Fruit fly (Drosophila melanogaster): ENCODE data around the gene CG34247.
A peak's percentile ranks its signal among the peaks of the same experiment; 100 is the strongest.

CG34247 gene

dm6 chr3L:16252255-16252654 is 9.2 kb downstream of the CG34247 start, which contains the start of gene CG13055:
TSS of gene CG13055 (minus strand) at chr3L:16252355.
- no peak for TF ChIP-seq CTCF (optimal IDR thresholded peaks at IDR 0.05)
- TF ChIP-seq CG8478 (optimal IDR thresholded peaks at IDR 0.05): no peak

DNA sequence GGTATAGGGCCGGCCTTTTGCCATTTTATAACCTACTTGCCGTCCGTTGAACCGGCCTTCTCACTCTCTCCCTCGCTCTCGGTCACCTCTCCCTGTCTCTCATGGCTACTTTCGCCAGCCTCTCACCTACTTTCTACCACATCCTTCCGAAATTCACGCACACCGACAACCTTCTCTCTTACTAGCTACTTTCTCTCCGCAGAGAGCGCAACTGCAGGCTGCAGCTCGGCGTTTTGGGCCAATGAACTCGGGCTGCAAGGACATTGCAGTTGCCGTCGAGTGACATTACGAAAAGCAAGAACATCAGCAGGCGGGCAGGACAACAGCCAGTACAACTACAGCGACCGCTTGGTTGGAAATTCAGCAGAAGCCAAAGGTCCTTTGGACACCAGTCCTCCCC is 20.1 kb downstream of the CG34247 start:
- TF ChIP-seq CG8478 (optimal IDR thresholded peaks at IDR 0.05) (no peak), CTCF (optimal IDR thresholded peaks at IDR 0.05) (no peak)

- TF ChIP-seq CG8478 (optimal IDR thresholded peaks at IDR 0.05) (no peak), CTCF (optimal IDR thresholded peaks at IDR 0.05) (no peak)
Observed at dm6 chr3L:16233850-16234494, 27.4 kb downstream of the CG34247 start.

DNA sequence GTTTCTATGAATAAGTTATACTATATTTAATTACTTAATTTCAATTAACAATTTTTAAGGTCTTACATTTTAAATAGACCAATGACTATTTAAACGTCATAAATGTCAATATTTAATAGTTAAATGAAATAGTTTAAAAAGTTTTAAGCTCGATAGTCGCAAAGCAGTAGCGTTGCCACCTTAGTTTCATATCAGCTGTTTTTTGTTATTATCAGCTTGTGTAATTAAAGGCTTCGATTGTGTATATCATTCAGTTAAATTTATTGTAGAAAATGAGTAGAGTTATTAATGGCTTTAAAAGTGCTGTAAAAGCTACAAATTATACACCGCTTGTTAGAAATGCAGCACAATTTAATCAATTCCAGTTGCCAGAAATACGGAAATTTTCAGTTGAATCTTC is 28.5 kb downstream of the CG34247 start, which contains the start of gene Hsc20:
TSS of gene Hsc20 (plus strand) at position 204 of the 400 bp plus-strand sequence.
- TF ChIP-seq CG8478 (optimal IDR thresholded peaks at IDR 0.05) (no peak), CTCF (optimal IDR thresholded peaks at IDR 0.05) (no peak)

dm6 chr3L:16231857-16232256 is 29.5 kb downstream of the CG34247 start, which contains the start of the genes PDCD-5 and MED10:
TSS of gene PDCD-5 (minus strand) at chr3L:16232038.
TSS of gene MED10 (plus strand) at chr3L:16232084.
- TF ChIP-seq CTCF (optimal IDR thresholded peaks at IDR 0.05) (peak in 1 of 2 experiments; percentile 40), CG8478 (optimal IDR thresholded peaks at IDR 0.05) (no peak)

DNA sequence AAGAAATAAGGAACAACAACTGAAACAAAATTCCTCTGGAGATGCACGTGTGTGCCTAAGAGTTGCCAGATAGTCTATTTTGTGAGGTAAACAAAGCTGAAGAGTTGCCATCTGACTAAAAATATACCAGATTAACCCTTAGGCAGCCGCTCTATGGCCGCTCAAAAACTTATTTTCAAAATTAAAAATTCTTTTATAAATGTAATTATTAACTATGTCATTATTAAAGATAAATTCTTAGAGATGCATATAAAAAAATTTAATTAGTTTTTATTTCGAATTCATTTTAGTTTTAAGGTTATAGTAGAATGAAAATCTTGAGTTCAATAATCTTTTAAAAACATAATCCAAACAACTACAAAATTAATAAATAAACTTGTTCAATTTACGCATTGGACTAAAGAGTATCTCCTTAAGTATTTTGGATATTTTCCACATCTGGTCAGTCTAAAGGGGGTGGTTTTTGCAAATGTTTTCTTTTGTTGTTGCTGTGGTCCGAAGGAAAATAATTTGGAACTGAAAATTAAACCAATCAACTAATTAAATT is 32.7 kb downstream of the CG34247 start, which contains the start of gene Tmx3:
TSS of gene Tmx3 (plus strand) at position 442 of the 547 bp plus-strand sequence.
- TF ChIP-seq CG8478 (optimal IDR thresholded peaks at IDR 0.05) (no peak), CTCF (optimal IDR thresholded peaks at IDR 0.05) (no peak)

DNA sequence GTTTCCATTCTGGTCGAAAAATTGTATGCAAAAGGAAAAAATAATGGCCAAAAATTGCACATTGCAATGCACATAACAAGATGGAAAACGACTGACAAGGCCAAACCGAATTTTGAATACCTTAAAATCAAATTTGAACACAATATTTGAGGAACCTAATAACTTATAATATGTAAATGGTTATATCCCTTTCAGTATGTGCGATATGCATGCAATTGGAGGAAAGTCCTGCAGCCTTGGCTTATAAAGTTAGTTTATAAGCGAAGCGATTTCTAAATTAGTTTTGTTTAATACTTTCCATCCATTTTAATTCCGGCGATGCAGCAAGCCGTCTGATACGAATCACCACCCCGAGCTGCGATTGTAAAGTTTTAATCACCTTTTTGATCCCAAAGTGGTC is 36.2 kb downstream of the CG34247 start:
- no peak for TF ChIP-seq CG8478 (optimal IDR thresholded peaks at IDR 0.05)
- TF ChIP-seq CTCF (optimal IDR thresholded peaks at IDR 0.05): no peak

DNA sequence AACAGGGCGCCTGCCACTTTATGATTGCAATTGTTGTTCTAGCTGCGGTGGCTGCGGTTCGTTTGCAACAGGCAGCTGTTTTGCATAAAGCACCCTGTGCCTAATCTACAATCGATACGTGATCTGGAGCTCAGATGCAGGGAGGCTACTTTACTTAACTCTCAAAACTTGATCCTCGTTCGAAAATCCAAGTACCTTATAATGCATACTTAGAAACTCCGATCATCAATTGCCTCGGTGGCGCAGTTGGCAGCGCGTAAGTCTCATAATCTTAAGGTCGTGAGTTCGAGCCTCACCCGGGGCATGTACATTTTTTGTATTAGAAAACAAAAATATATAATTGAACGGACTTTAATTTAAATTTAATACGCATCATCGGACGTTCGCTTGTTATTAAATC is 39.6 kb downstream of the CG34247 start:
- TF ChIP-seq CG8478 (optimal IDR thresholded peaks at IDR 0.05): no peak

DNA sequence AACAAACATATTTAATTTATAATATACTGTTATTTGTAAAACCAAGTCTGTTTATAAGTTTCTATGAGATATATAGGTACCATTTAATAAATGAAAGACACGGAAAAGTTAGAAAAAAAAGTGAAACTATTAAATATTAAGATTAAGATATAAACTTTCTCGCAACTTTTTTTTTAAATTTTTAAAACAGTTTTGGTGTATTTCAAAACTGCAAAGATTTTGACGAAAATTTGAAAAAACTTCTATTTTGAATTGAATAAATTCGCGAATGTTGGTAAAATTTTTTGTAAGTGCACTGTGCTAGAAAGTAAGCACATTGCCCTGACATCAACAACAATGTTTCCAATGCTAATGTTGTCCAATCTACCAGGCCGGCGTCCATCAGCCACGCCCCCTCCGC is 40.1 kb downstream of the CG34247 start:
- TF ChIP-seq CG8478 (optimal IDR thresholded peaks at IDR 0.05) (no peak), CTCF (optimal IDR thresholded peaks at IDR 0.05) (no peak)

DNA sequence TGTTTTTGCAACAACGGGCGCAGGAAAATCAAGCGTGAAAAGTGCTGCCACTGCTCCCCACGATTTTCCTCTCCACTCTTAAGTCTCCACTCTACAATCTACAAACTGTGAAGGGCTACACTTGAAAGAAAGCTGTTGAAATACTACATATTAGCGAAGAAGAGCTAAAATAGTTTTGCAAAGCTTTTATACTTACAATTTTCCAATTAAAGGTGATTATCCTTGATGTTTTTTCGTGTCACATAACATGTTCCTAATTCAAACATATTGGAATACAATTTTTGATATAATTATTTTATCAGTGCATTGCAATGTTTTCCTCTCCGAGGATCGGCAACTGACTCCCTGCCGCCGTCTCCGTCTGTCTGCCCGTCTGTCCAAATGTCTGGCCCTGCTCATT is 43.5 kb downstream of the CG34247 start:
- no peak for TF ChIP-seq CG8478 (optimal IDR thresholded peaks at IDR 0.05)
- no peak for TF ChIP-seq CTCF (optimal IDR thresholded peaks at IDR 0.05)

DNA sequence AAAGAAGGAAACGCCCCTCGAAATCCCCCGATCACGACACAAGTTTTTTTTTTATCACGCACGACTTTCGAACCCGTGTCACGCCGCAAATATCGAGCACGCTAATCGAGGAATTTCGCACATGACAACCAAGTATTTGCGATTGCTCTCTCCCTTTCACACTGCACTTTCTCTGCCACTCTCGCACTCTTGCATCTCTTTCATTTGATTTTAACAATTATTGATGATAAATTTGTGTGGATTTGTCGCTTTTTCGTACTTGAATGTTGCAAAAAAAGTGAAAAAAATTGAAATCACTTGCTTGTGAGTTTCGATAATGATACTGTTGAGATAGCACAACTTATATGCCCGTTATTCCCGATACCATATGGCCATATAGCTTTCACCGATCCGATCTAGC is 44.2 kb downstream of the CG34247 start, which contains the start of gene CG13073:
TSS of gene CG13073 (minus strand) at position 101 of the 400 bp plus-strand sequence.
- TF ChIP-seq CG8478 (optimal IDR thresholded peaks at IDR 0.05): no peak
- no peak for TF ChIP-seq CTCF (optimal IDR thresholded peaks at IDR 0.05)

dm6 chr3L:16215816-16216215 is 45.6 kb downstream of the CG34247 start:
- no peak for TF ChIP-seq CG8478 (optimal IDR thresholded peaks at IDR 0.05)
- TF ChIP-seq CTCF (optimal IDR thresholded peaks at IDR 0.05): no peak

- TF ChIP-seq CG8478 (optimal IDR thresholded peaks at IDR 0.05) (no peak), CTCF (optimal IDR thresholded peaks at IDR 0.05) (no peak)
Observed at dm6 chr3L:16215411-16215810, 46.0 kb downstream of the CG34247 start.

- TF ChIP-seq CG8478 (optimal IDR thresholded peaks at IDR 0.05) (no peak), CTCF (optimal IDR thresholded peaks at IDR 0.05) (no peak)
Observed at dm6 chr3L:16214533-16215207, 46.7 kb downstream of the CG34247 start.

dm6 chr3L:16213201-16213600 is 48.2 kb downstream of the CG34247 start:
- TF ChIP-seq CTCF (optimal IDR thresholded peaks at IDR 0.05) (no peak), CG8478 (optimal IDR thresholded peaks at IDR 0.05) (no peak)

dm6 chr3L:16211936-16212287 is 49.5 kb downstream of the CG34247 start:
- TF ChIP-seq CTCF (optimal IDR thresholded peaks at IDR 0.05) (no peak), CG8478 (optimal IDR thresholded peaks at IDR 0.05) (no peak)

Data from S2 (cell line).